Worm (Caenorhabditis elegans) whole organism, L4 larva: ENCODE data around the gene K10D11.4.

Experiments used
- aly-2 ChIP-seq: sonication (generic microtip); optimal IDR thresholded peaks from 2 replicates; lab custom pipeline; 2018; ENCODE audit warnings: missing biosample characterization, missing genetic modification characterization
- ceh-28 ChIP-seq: fragments of 150-350 bp; optimal IDR thresholded peaks from 2 replicates; lab custom pipeline; 2014; ENCODE audit warnings: missing biosample characterization, missing genetic modification reagents, missing genetic modification characterization
- daf-16 ChIP-seq, 3 experiments: sonication (generic microtip); optimal IDR thresholded peaks; 2 replicates each; lab custom pipeline; 2016 to 2017; ENCODE audit warnings: missing genetic modification characterization in 3 of 3, missing genetic modification reagents in 3 of 3, mild to moderate bottlenecking in 2 of 3, missing compliant biosample characterization in 2 of 3, missing biosample characterization in 1 of 3, moderate library complexity in 1 of 3
- nhr-11 ChIP-seq: fragments of 150-350 bp; optimal IDR thresholded peaks from 2 replicates; lab custom pipeline; 2014; ENCODE audit warnings: missing biosample characterization, missing genetic modification characterization
- unc-62 ChIP-seq, 3 experiments: fragments of 150-350 bp in 1 of 3; sonication (generic microtip); optimal IDR thresholded peaks in 2 of 3; peaks in 1 of 3; 1 replicate in 1 of 3; 2 replicates in 2 of 3; lab custom pipeline; 2014 to 2017; ENCODE audit warnings: missing biosample characterization in 3 of 3, missing genetic modification characterization in 3 of 3, missing genetic modification reagents in 3 of 3, missing genotype in 1 of 3
- vab-7 ChIP-seq: fragments of 200-800 bp; sonication (Bioruptor generic); IDR thresholded peaks from 2 replicates; pipeline ENCODE4 v1.3.6; 2022; ENCODE audit warnings: missing genetic modification reagents, missing genetic modification characterization, missing compliant biosample characterization
- zfp-2 ChIP-seq: sonication (generic microtip); optimal IDR thresholded peaks from 2 replicates; lab custom pipeline; 2016; ENCODE audit warnings: mild to moderate bottlenecking, missing genetic modification characterization, missing compliant biosample characterization

ce11 chrIV:12946488-12946887, 47.8 kb downstream of the K10D11.4 start, which contains the start of gene F55G11.1:
- TF ChIP-seq aly-2 (tag; lab: Kevin White, UChicago) (no peak), ceh-28 (tag; lab: Kevin White, UChicago) (no peak), unc-62 (GFP tag; optimal IDR thresholded peaks at IDR 0.05 in 1 of 2; lab: Kevin White, UChicago) (no peak), unc-62 (tag; optimal IDR thresholded peaks at IDR 0.05; lab: Kevin White, UChicago) (no peak), zfp-2 (no peak), nhr-11 (no peak), vab-7 (GFP tag; lab: Robert Waterston, UW) (no peak), daf-16 (GFP tag; optimal IDR thresholded peaks at IDR 0.05; lab: Kevin White, UChicago) (no peak), daf-16 (tag; optimal IDR thresholded peaks at IDR 0.05; lab: Kevin White, UChicago) (no peak)
